Fruit fly (Drosophila melanogaster) whole organism, embryonic: ENCODE measurements around the gene senju.

Source experiments
- Atf3 ChIP-seq: fragments of 200-800 bp; sonication (Bioruptor generic); optimal IDR thresholded peaks from 3 replicates; lab custom pipeline; 2016; ENCODE audit warnings: missing biosample characterization, missing genetic modification characterization
- Atf6 ChIP-seq: fragments of 200-800 bp; sonication (Bioruptor generic); IDR thresholded peaks from 2 replicates; pipeline ENCODE4 v1.3.6; 2022; ENCODE audit warnings: missing biosample characterization, missing genetic modification characterization
- Awh ChIP-seq: fragments of 200-800 bp; sonication (Bioruptor generic); IDR thresholded peaks from 2 replicates; pipeline ENCODE4, ENCODE4 v1.3.6; 2022; ENCODE audit warnings: missing biosample characterization, missing genetic modification characterization
- Blimp-1 ChIP-seq: fragments of 200-800 bp; sonication (Bioruptor generic); optimal IDR thresholded peaks from 3 replicates; lab custom pipeline; 2018; ENCODE audit warnings: missing biosample characterization, missing genetic modification characterization, mild to moderate bottlenecking, moderate library complexity, missing genetic modification reagents
- Bteb2 ChIP-seq: fragments of 200-800 bp; sonication (Bioruptor generic); optimal IDR thresholded peaks from 2 replicates; lab custom pipeline; 2016; ENCODE audit warnings: missing biosample characterization, missing genetic modification characterization
- CG10654 ChIP-seq: fragments of 200-800 bp; sonication (Bioruptor generic); optimal IDR thresholded peaks from 2 replicates; lab custom pipeline; 2016; ENCODE audit warnings: missing biosample characterization, missing genetic modification characterization
- CG11093 ChIP-seq: fragments of 200-800 bp; sonication (Bioruptor generic); IDR thresholded peaks from 3 replicates; pipeline ENCODE4 v1.3.6; 2022; ENCODE audit warnings: missing biosample characterization, missing genetic modification characterization
- CG11695 ChIP-seq: fragments of 200-800 bp; sonication (Bioruptor generic); IDR thresholded peaks from 3 replicates; pipeline ENCODE4 v1.3.6; 2022; ENCODE audit warnings: missing biosample characterization, missing genetic modification characterization
- CG12744 ChIP-seq: fragments of 200-800 bp; sonication (Bioruptor generic); optimal IDR thresholded peaks from 2 replicates; lab custom pipeline; 2016; ENCODE audit warnings: missing biosample characterization, missing genetic modification characterization
- CG14710 ChIP-seq: fragments of 200-800 bp; sonication (Bioruptor generic); optimal IDR thresholded peaks from 3 replicates; lab custom pipeline; 2019; ENCODE audit warnings: missing biosample characterization, mild to moderate bottlenecking, missing genetic modification characterization, moderate library complexity
- CG14965 ChIP-seq: fragments of 200-800 bp; sonication (Bioruptor generic); optimal IDR thresholded peaks from 2 replicates; lab custom pipeline; 2016; ENCODE audit warnings: missing biosample characterization, missing genetic modification characterization, borderline replicate concordance
- CG17359 ChIP-seq: fragments of 200-800 bp; sonication (Bioruptor generic); optimal IDR thresholded peaks from 3 replicates; lab custom pipeline; 2018; ENCODE audit warnings: missing biosample characterization, mild to moderate bottlenecking, missing genetic modification characterization, moderate library complexity
- CG17361 ChIP-seq: fragments of 200-800 bp; sonication (Bioruptor generic); IDR thresholded peaks from 3 replicates; pipeline ENCODE4 v1.3.6; 2022; ENCODE audit warnings: missing biosample characterization, missing genetic modification characterization
- CG17802 ChIP-seq: fragments of 200-800 bp; sonication (Bioruptor generic); optimal IDR thresholded peaks from 2 replicates; lab custom pipeline; 2018; ENCODE audit warnings: missing biosample characterization, mild to moderate bottlenecking, missing genetic modification characterization, moderate library complexity
- CG2116 ChIP-seq: fragments of 200-800 bp; sonication (Bioruptor generic); optimal IDR thresholded peaks from 3 replicates; lab custom pipeline; 2018; ENCODE audit warnings: missing biosample characterization, mild to moderate bottlenecking, missing genetic modification characterization
- CG2202 ChIP-seq: fragments of 200-800 bp; sonication (Bioruptor generic); optimal IDR thresholded peaks from 2 replicates; lab custom pipeline; 2018; ENCODE audit warnings: missing biosample characterization, mild to moderate bottlenecking, missing genetic modification characterization
- CG2678 ChIP-seq: fragments of 200-800 bp; sonication (Bioruptor generic); optimal IDR thresholded peaks from 3 replicates; lab custom pipeline; 2019; ENCODE audit warnings: missing biosample characterization, mild to moderate bottlenecking, missing genetic modification characterization, moderate library complexity
- CG2875 ChIP-seq: fragments of 200-800 bp; sonication (Bioruptor generic); optimal IDR thresholded peaks from 2 replicates; lab custom pipeline; 2017; ENCODE audit warnings: missing biosample characterization, mild to moderate bottlenecking, missing genetic modification characterization, missing genetic modification reagents
- CG6689 ChIP-seq: fragments of 200-800 bp; sonication (Bioruptor generic); IDR thresholded peaks from 2 replicates; pipeline ENCODE4 v1.3.6; 2022; ENCODE audit warnings: missing biosample characterization, missing genetic modification characterization
- CG7786 ChIP-seq: fragments of 200-800 bp; sonication (Bioruptor generic); optimal IDR thresholded peaks from 2 replicates; lab custom pipeline; 2016; ENCODE audit warnings: missing biosample characterization, missing genetic modification characterization
- CG7839 ChIP-seq: fragments of 200-800 bp; sonication (Bioruptor generic); optimal IDR thresholded peaks from 3 replicates; lab custom pipeline; 2018; ENCODE audit warnings: missing biosample characterization, mild to moderate bottlenecking, missing genetic modification characterization, moderate library complexity
- CG8281 ChIP-seq: fragments of 200-800 bp; sonication (Bioruptor generic); optimal IDR thresholded peaks from 2 replicates; lab custom pipeline; 2018; ENCODE audit warnings: missing biosample characterization, mild to moderate bottlenecking, missing genetic modification characterization, moderate library complexity
- CG9437 ChIP-seq: fragments of 200-800 bp; sonication (Bioruptor generic); optimal IDR thresholded peaks from 2 replicates; lab custom pipeline; 2018; ENCODE audit warnings: missing biosample characterization, mild to moderate bottlenecking, missing genetic modification characterization
- CG9609 ChIP-seq: fragments of 200-800 bp; sonication (Bioruptor generic); optimal IDR thresholded peaks from 3 replicates; lab custom pipeline; 2016; ENCODE audit warnings: missing biosample characterization, missing genetic modification characterization
- CG9876 ChIP-seq: fragments of 200-800 bp; sonication (Bioruptor generic); optimal IDR thresholded peaks from 2 replicates; lab custom pipeline; 2016; ENCODE audit warnings: missing biosample characterization, missing genetic modification characterization
- Hsf ChIP-seq: fragments of 200-800 bp; sonication (Bioruptor generic); optimal IDR thresholded peaks from 3 replicates; lab custom pipeline; 2016; ENCODE audit warnings: missing biosample characterization, missing genetic modification characterization
- Meics ChIP-seq: fragments of 200-800 bp; sonication (Bioruptor generic); optimal IDR thresholded peaks from 2 replicates; lab custom pipeline; 2017; ENCODE audit warnings: missing biosample characterization, mild to moderate bottlenecking, missing genetic modification characterization
- PHDP ChIP-seq: fragments of 200-800 bp; sonication (Bioruptor generic); optimal IDR thresholded peaks from 3 replicates; lab custom pipeline; 2018; ENCODE audit warnings: missing biosample characterization, mild to moderate bottlenecking, missing genetic modification characterization, moderate library complexity
- Pdp1 ChIP-seq, 2 experiments: fragments of 200-800 bp; sonication (Bioruptor generic); optimal IDR thresholded peaks; 3 replicates each; lab custom pipeline; 2016; ENCODE audit warnings: missing biosample characterization in 2 of 2, missing genetic modification characterization in 2 of 2, mild to moderate bottlenecking in 1 of 2, moderate library complexity in 1 of 2
- Ravus ChIP-seq: fragments of 200-800 bp; sonication (Bioruptor generic); IDR thresholded peaks from 2 replicates; pipeline ENCODE4 v1.3.6; 2022; ENCODE audit warnings: missing biosample characterization, missing genetic modification characterization
- Xbp1 ChIP-seq: fragments of 200-800 bp; sonication (Bioruptor generic); optimal IDR thresholded peaks from 3 replicates; lab custom pipeline; 2016; ENCODE audit warnings: missing biosample characterization, mild to moderate bottlenecking, missing genetic modification characterization
- ab ChIP-seq: fragments of 200-800 bp; sonication (Bioruptor generic); optimal IDR thresholded peaks from 2 replicates; lab custom pipeline; 2016; ENCODE audit warnings: missing biosample characterization, missing genetic modification characterization
- caup ChIP-seq: fragments of 200-800 bp; sonication (Bioruptor generic); optimal IDR thresholded peaks from 3 replicates; lab custom pipeline; 2017; ENCODE audit warnings: missing biosample characterization, mild to moderate bottlenecking, missing genetic modification characterization, moderate library complexity; ENCODE audit not compliant: severe bottlenecking
- cg ChIP-seq: fragments of 200-800 bp; sonication (Bioruptor generic); optimal IDR thresholded peaks from 3 replicates; lab custom pipeline; 2019; ENCODE audit warnings: missing biosample characterization, mild to moderate bottlenecking, missing genetic modification characterization, moderate library complexity
- chif ChIP-seq, 2 experiments: fragments of 200-800 bp; sonication (Bioruptor generic); optimal IDR thresholded peaks; 3 replicates each; lab custom pipeline; 2016; ENCODE audit warnings: missing biosample characterization in 2 of 2, missing genetic modification characterization in 2 of 2
- dm ChIP-seq: fragments of 200-800 bp; sonication (Bioruptor generic); optimal IDR thresholded peaks from 3 replicates; lab custom pipeline; 2016; ENCODE audit warnings: missing biosample characterization, missing genetic modification characterization
- dmrt11E ChIP-seq: fragments of 200-800 bp; sonication (Bioruptor generic); optimal IDR thresholded peaks from 3 replicates; lab custom pipeline; 2018; ENCODE audit warnings: missing biosample characterization, mild to moderate bottlenecking, missing genetic modification characterization, moderate library complexity
- eve ChIP-seq, 2 experiments: fragments of >200 bp; optimal IDR thresholded peaks; 2 replicates each; lab custom pipeline; 2017; ENCODE audit warnings: missing biosample characterization in 2 of 2, missing genetic modification characterization in 2 of 2
- ewg ChIP-seq: fragments of 200-800 bp; sonication (Bioruptor generic); optimal IDR thresholded peaks from 3 replicates; lab custom pipeline; 2017; ENCODE audit warnings: mild to moderate bottlenecking, missing biosample characterization, missing genetic modification reagents, missing genetic modification characterization
- exex ChIP-seq: fragments of 200-800 bp; sonication (Bioruptor generic); optimal IDR thresholded peaks from 4 replicates; lab custom pipeline; 2018; ENCODE audit warnings: missing biosample characterization, mild to moderate bottlenecking, missing genetic modification characterization, moderate library complexity
- fd96Cb ChIP-seq: fragments of 200-800 bp; sonication (Bioruptor generic); optimal IDR thresholded peaks from 2 replicates; lab custom pipeline; 2018; ENCODE audit warnings: missing biosample characterization, mild to moderate bottlenecking, missing genetic modification characterization, moderate library complexity
- jumu ChIP-seq: fragments of 200-800 bp; sonication (Bioruptor generic); optimal IDR thresholded peaks from 3 replicates; lab custom pipeline; 2016; ENCODE audit warnings: missing biosample characterization, missing genetic modification characterization
- knrl ChIP-seq: fragments of 200-800 bp; sonication (Bioruptor generic); IDR thresholded peaks from 3 replicates; pipeline ENCODE4 v1.3.6; 2022; ENCODE audit warnings: missing biosample characterization, missing genetic modification characterization; ENCODE audit not compliant: partially characterized antibody
- pita ChIP-seq: fragments of 200-800 bp; sonication (Bioruptor generic); optimal IDR thresholded peaks from 2 replicates; lab custom pipeline; 2017; ENCODE audit warnings: missing biosample characterization, mild to moderate bottlenecking, missing genetic modification characterization
- ranshi ChIP-seq: fragments of 200-800 bp; sonication (Bioruptor generic); IDR thresholded peaks from 2 replicates; pipeline ENCODE4 v1.3.6; 2022; ENCODE audit warnings: missing biosample characterization, missing genetic modification characterization
- repo ChIP-seq: fragments of 200-800 bp; sonication (Bioruptor generic); optimal IDR thresholded peaks from 2 replicates; lab custom pipeline; 2016; ENCODE audit warnings: missing biosample characterization, missing genetic modification characterization
- vvl ChIP-seq: fragments of 200-800 bp; sonication (Bioruptor generic); IDR thresholded peaks from 2 replicates; pipeline ENCODE4 v1.3.6; 2022; ENCODE audit warnings: missing biosample characterization, missing genetic modification characterization
- yki ChIP-seq: fragments of >200 bp; optimal IDR thresholded peaks from 3 replicates; lab custom pipeline; 2018
- zf30C ChIP-seq: fragments of 200-800 bp; sonication (Bioruptor generic); optimal IDR thresholded peaks from 3 replicates; lab custom pipeline; 2018; ENCODE audit warnings: missing biosample characterization, mild to moderate bottlenecking, missing genetic modification characterization

senju gene

dm6 chr2L:5086905-5087522, 34.4 kb downstream of the senju start (continued):
- TF ChIP-seq Atf6 (GFP tag; lab: Robert Waterston, UW) (peak; percentile 76; the same call in 1 of the 2 replicates), CG17802 (tag; lab: Kevin White, UChicago) (peak; percentile 34), repo (GFP tag; lab: Kevin White, UChicago) (peak; percentile 54), caup (GFP tag; lab: Kevin White, UChicago) (peak; percentile 66), pita (GFP tag; lab: Kevin White, UChicago) (no peak), dm (peak; percentile 21), fd96Cb (tag; lab: Kevin White, UChicago) (peak; percentile 81), Meics (GFP tag; lab: Kevin White, UChicago) (peak; percentile 83), CG11093 (GFP tag; lab: Robert Waterston, UW) (0 out of 3 replicates have a peak, but pooled peaks have one; percentile 25), CG9609 (GFP tag; lab: Kevin White, UChicago) (peak; percentile 57), CG17361 (GFP tag; lab: Robert Waterston, UW) (peak; percentile 89), CG2678 (tag; lab: Kevin White, UChicago) (peak; percentile 90), exex (tag; lab: Kevin White, UChicago) (peak; percentile 54), jumu (GFP tag; lab: Kevin White, UChicago) (peak; percentile 41), CG14710 (tag; lab: Kevin White, UChicago) (peak; percentile 72), ewg (peak; percentile 66), Ravus (GFP tag; lab: Robert Waterston, UW) (peak; percentile 21), dmrt11E (tag; lab: Kevin White, UChicago) (peak; percentile 62), ranshi (GFP tag; lab: Robert Waterston, UW) (peak; percentile 46; the same call in 1 of the 2 replicates), Bteb2 (peak; percentile 53), cg (no peak), CG8281 (peak; percentile 67), Hsf (GFP tag; lab: Kevin White, UChicago) (peak; percentile 72), Blimp-1 (GFP tag; lab: Kevin White, UChicago) (peak; percentile 75), knrl (GFP tag; lab: Robert Waterston, UW) (no peak), CG2202 (peak; percentile 18), CG9876 (GFP tag; lab: Kevin White, UChicago) (peak; percentile 25), CG9437 (GFP tag; lab: Kevin White, UChicago) (peak; percentile 76), CG7786 (peak; percentile 60), CG6689 (peak; percentile 73), CG14965 (GFP tag; lab: Kevin White, UChicago) (peak; percentile 14), CG11695 (peak; percentile 84), Atf3 (GFP tag; lab: Kevin White, UChicago) (peak; percentile 21), CG2875 (GFP tag; lab: Kevin White, UChicago) (peak; percentile 64), eve (GFP tag; optimal IDR thresholded peaks at IDR 0.05; lab: Kevin White, UChicago) (peak in 1 of 2 experiments; percentile 95), CG7839 (tag; lab: Kevin White, UChicago) (peak; percentile 89), yki (no peak), CG12744 (GFP tag; lab: Kevin White, UChicago) (peak; percentile 53), vvl (peak; percentile 62; the same call in 1 of the 2 replicates), chif (GFP tag; optimal IDR thresholded peaks at IDR 0.05; lab: Kevin White, UChicago) (peak; percentile 62 to 83), Pdp1 (GFP tag; optimal IDR thresholded peaks at IDR 0.05; lab: Kevin White, UChicago) (peak; percentile 66 to 67), Xbp1 (GFP tag; lab: Kevin White, UChicago) (peak; percentile 77), ab (peak; percentile 32), CG17359 (tag; lab: Kevin White, UChicago) (peak; percentile 87), PHDP (tag; lab: Kevin White, UChicago) (peak; percentile 85), Awh (GFP tag; lab: Robert Waterston, UW) (peak; percentile 65; the same call in 1 of the 2 replicates), CG10654 (peak; percentile 60), CG2116 (GFP tag; lab: Kevin White, UChicago) (peak; percentile 54), zf30C (GFP tag; lab: Kevin White, UChicago) (no peak)
